Worm (Caenorhabditis elegans): ENCODE results near the gene eri-1.

Gene eri-1

ce11 chrIV:396373-396772 is 23.4 kb downstream of the eri-1 start, which contains the start of gene rrp-8:
Gene rrp-8 (plus strand): TSS chrIV:396545.
- TF ChIP-seq lin-35 (GFP tag; optimal IDR thresholded peaks at IDR 0.05): peak in 1 of 3 experiments; percentile 32
- peak; percentile 52 for TF ChIP-seq snpc-1.3 (tag; optimal IDR thresholded peaks at IDR 0.05; ENCODE audit: insufficient read depth)
- no peak for TF ChIP-seq aptf-2 (GFP tag; conservative IDR thresholded peaks at IDR 0.05)
- peak; percentile 61; the same call in 1 of the 2 replicates for TF ChIP-seq ekl-4 (GFP tag; IDR thresholded peaks at IDR 0.05)
- TF ChIP-seq hrde-1 (tag; optimal IDR thresholded peaks at IDR 0.05; ENCODE audit: borderline replicate concordance): peak; percentile 66
- peak; percentile 30 for TF ChIP-seq B0035.1 (tag; optimal IDR thresholded peaks at IDR 0.05)
- TF ChIP-seq nfyb-1 (GFP tag; IDR thresholded peaks at IDR 0.05): 0 out of 2 replicates have a peak, but pooled peaks have one; percentile 43
- TF ChIP-seq tbx-9 (tag; optimal IDR thresholded peaks at IDR 0.05; ENCODE audit: borderline replicate concordance): peak; percentile 3
- peak; percentile 31 for TF ChIP-seq dpff-1 (tag; optimal IDR thresholded peaks at IDR 0.05)
- TF ChIP-seq madf-6 (GFP tag; IDR thresholded peaks at IDR 0.05): peak; percentile 17; the same call in 1 of the 2 replicates
- no peak for TF ChIP-seq zim-3 (tag; optimal IDR thresholded peaks at IDR 0.05)
- peak; percentile 57 for TF ChIP-seq snpc-3.4 (tag; optimal IDR thresholded peaks at IDR 0.05)
- TF ChIP-seq F39B2.1 (GFP tag; IDR thresholded peaks at IDR 0.05): no peak
- TF ChIP-seq B0336.3 (GFP tag; IDR thresholded peaks at IDR 0.05): peak; percentile 32
- peak; percentile 26 for TF ChIP-seq repo-1 (tag; optimal IDR thresholded peaks at IDR 0.05)
- TF ChIP-seq let-526 (GFP tag; IDR thresholded peaks at IDR 0.05): no peak
- peak; percentile 16 for TF ChIP-seq lin-54 (GFP tag; optimal IDR thresholded peaks at IDR 0.05)
- TF ChIP-seq cebp-1 (GFP tag; IDR thresholded peaks at IDR 0.05): no peak
- peak; percentile 26 for TF ChIP-seq cebp-1 (tag; optimal IDR thresholded peaks at IDR 0.05)
- no peak for TF ChIP-seq tbp1 (GFP tag; optimal IDR thresholded peaks at IDR 0.05)
- peak; percentile 51 for TF ChIP-seq snpc-1.1 (tag; optimal IDR thresholded peaks at IDR 0.05; ENCODE audit: insufficient read depth)

- no peak for TF ChIP-seq F37B4.10 (GFP tag; IDR thresholded peaks at IDR 0.05)
- no peak for TF ChIP-seq attf-3 (GFP tag; conservative IDR thresholded peaks at IDR 0.05)
- TF ChIP-seq efl-1 (GFP tag; optimal IDR thresholded peaks at IDR 0.05): peak; percentile 24
- TF ChIP-seq let-526 (GFP tag; IDR thresholded peaks at IDR 0.05): no peak
- peak; percentile 84 for TF ChIP-seq lsl-1 (GFP tag; optimal IDR thresholded peaks at IDR 0.05)
- TF ChIP-seq nfyb-1 (GFP tag; IDR thresholded peaks at IDR 0.05): no peak
- peak; percentile 63 for TF ChIP-seq F49E8.2 (tag; optimal IDR thresholded peaks at IDR 0.05; ENCODE audit: insufficient read depth)
- TF ChIP-seq him-1 (tag; optimal IDR thresholded peaks at IDR 0.05): no peak
- TF ChIP-seq madf-6 (GFP tag; IDR thresholded peaks at IDR 0.05): 0 out of 2 replicates have a peak, but pooled peaks have one; percentile 33
- TF ChIP-seq cebp-1 (GFP tag; IDR thresholded peaks at IDR 0.05): no peak
- peak; percentile 43 for TF ChIP-seq cebp-1 (tag; optimal IDR thresholded peaks at IDR 0.05)
- 0 out of 2 replicates have a peak, but pooled peaks have one; percentile 38 for TF ChIP-seq ceh-100 (GFP tag; IDR thresholded peaks at IDR 0.05)
- TF ChIP-seq D2030.7 (GFP tag; IDR thresholded peaks at IDR 0.05): peak; percentile 43
- no peak for TF ChIP-seq egl-44 (GFP tag; IDR thresholded peaks at IDR 0.05)
- no peak for TF ChIP-seq mes-4 (tag; optimal IDR thresholded peaks at IDR 0.05)
- TF ChIP-seq nhr-90 (tag; optimal IDR thresholded peaks at IDR 0.05): no peak
- no peak for TF ChIP-seq dox-1 (GFP tag; IDR thresholded peaks at IDR 0.05)
- TF ChIP-seq zim-3 (tag; optimal IDR thresholded peaks at IDR 0.05): no peak
- no peak for TF ChIP-seq let-607 (tag; optimal IDR thresholded peaks at IDR 0.05)
- TF ChIP-seq F23B12.7 (tag; optimal IDR thresholded peaks at IDR 0.05; ENCODE audit: insufficient read depth): peak; percentile 46
- TF ChIP-seq hmg-20 (GFP tag; IDR thresholded peaks at IDR 0.05): no peak
- TF ChIP-seq F55B11.4 (tag; optimal IDR thresholded peaks at IDR 0.05; ENCODE audit: borderline replicate concordance, insufficient read depth): no peak
- TF ChIP-seq F33H1.4 (GFP tag; IDR thresholded peaks at IDR 0.05): peak; percentile 53
- no peak for TF ChIP-seq mel-28 (tag; optimal IDR thresholded peaks at IDR 0.05; ENCODE audit: borderline replicate concordance)
- no peak for TF ChIP-seq ets-4 (GFP tag; optimal IDR thresholded peaks at IDR 0.05)
- TF ChIP-seq snpc-3.4 (tag; optimal IDR thresholded peaks at IDR 0.05): peak; percentile 66
- TF ChIP-seq sdz-38 (tag; optimal IDR thresholded peaks at IDR 0.05): no peak
- TF ChIP-seq snpc-1.1 (tag; optimal IDR thresholded peaks at IDR 0.05; ENCODE audit: insufficient read depth): no peak
- no peak for TF ChIP-seq B0035.1 (tag; optimal IDR thresholded peaks at IDR 0.05)
- TF ChIP-seq lin-40 (tag; optimal IDR thresholded peaks at IDR 0.05): peak; percentile 45
- TF ChIP-seq nfya-1 (tag; optimal IDR thresholded peaks at IDR 0.05; ENCODE audit: borderline replicate concordance, insufficient read depth): no peak
These were observed 26.3 kb downstream of the eri-1 start, which contains the start of the genes T07A9.15 and nog-1 for ce11 chrIV:393409-393930. Gene T07A9.15 (minus strand): TSS chrIV:393546. Gene nog-1 (plus strand): TSS chrIV:393880.

All from whole organism, young adult.